Worm (Caenorhabditis elegans) whole organism, early embryonic: Measurements from ENCODE around the gene cox-17.

Experiments
- F13C5.2 ChIP-seq: sonication (generic microtip); optimal IDR thresholded peaks from 2 replicates; lab custom pipeline; 2017; ENCODE audit warnings: mild to moderate bottlenecking, missing genetic modification characterization, inconsistent platforms, missing compliant biosample characterization
- aly-1 ChIP-seq: sonication (generic microtip); optimal IDR thresholded peaks from 2 replicates; lab custom pipeline; 2016; ENCODE audit warnings: missing genetic modification characterization, missing compliant biosample characterization
- ama-1 ChIP-seq: fragments of 150-350 bp; optimal IDR thresholded peaks from 2 replicates; lab custom pipeline; 2014
- ceh-36 ChIP-seq: sonication (generic microtip); optimal IDR thresholded peaks from 2 replicates; lab custom pipeline; 2016; ENCODE audit warnings: missing genetic modification characterization, inconsistent platforms, missing compliant biosample characterization
- flt-1 ChIP-seq: fragments of 200-800 bp; sonication (Bioruptor generic); IDR thresholded peaks from 2 replicates; pipeline ENCODE4 v1.3.6; 2022; ENCODE audit warnings: missing genetic modification characterization, missing compliant biosample characterization
- hmg-4 ChIP-seq: fragments of 200-800 bp; sonication (Bioruptor generic); optimal IDR thresholded peaks from 2 replicates; lab custom pipeline; 2018; ENCODE audit warnings: mild to moderate bottlenecking, missing genetic modification characterization, missing compliant biosample characterization
- tbx-11 ChIP-seq: fragments of 200-800 bp; sonication (Bioruptor generic); IDR thresholded peaks from 2 replicates; pipeline ENCODE4 v1.3.6; 2022; ENCODE audit warnings: missing genetic modification characterization, missing compliant biosample characterization
- tbx-37 ChIP-seq: fragments of 200-800 bp; sonication (Bioruptor generic); conservative IDR thresholded peaks from 2 replicates; pipeline ENCODE4 v1.3.6; 2022; ENCODE audit warnings: missing genetic modification reagents, missing genetic modification characterization, missing compliant biosample characterization

ce11 chrIII:171617-172016, 19.2 kb upstream of the cox-17 start, which contains the start of the genes F40G9.9 and F40G9.12:
- no peak for TF ChIP-seq ama-1 (lab: Kevin White, UChicago)
- no peak for TF ChIP-seq ceh-36 (tag; lab: Kevin White, UChicago)
- TF ChIP-seq aly-1 (tag; lab: Kevin White, UChicago): no peak
- TF ChIP-seq tbx-11 (GFP tag; lab: Robert Waterston, UW): no peak
- no peak for TF ChIP-seq hmg-4 (GFP tag; lab: Kevin White, UChicago)
- TF ChIP-seq flt-1 (GFP tag; lab: Robert Waterston, UW): no peak
- no peak for TF ChIP-seq tbx-37 (GFP tag; lab: Robert Waterston, UW)
- TF ChIP-seq F13C5.2 (tag; lab: Kevin White, UChicago): no peak
